Worm (Caenorhabditis elegans) whole organism, young adult: ENCODE results near the gene hpo-7.

ENCODE experiments used
- F10E7.11 ChIP-seq: sonication (generic microtip); optimal IDR thresholded peaks from 2 replicates; lab custom pipeline; 2017; ENCODE audit warnings: mild to moderate bottlenecking, missing genetic modification characterization, moderate library complexity, missing compliant biosample characterization
- cebp-2 ChIP-seq: fragments of 200-800 bp; sonication (Bioruptor generic); IDR thresholded peaks from 2 replicates; pipeline ENCODE4 v1.3.6; 2022; ENCODE audit warnings: missing genetic modification characterization, missing compliant biosample characterization
- ceh-91 ChIP-seq: fragments of 200-800 bp; sonication (Bioruptor generic); IDR thresholded peaks from 2 replicates; pipeline ENCODE4 v1.3.6; 2022; ENCODE audit warnings: missing genetic modification reagents, missing genetic modification characterization, missing compliant biosample characterization
- die-1 ChIP-seq: sonication (generic microtip); optimal IDR thresholded peaks from 2 replicates; lab custom pipeline; 2016; ENCODE audit warnings: missing genotype, mild to moderate bottlenecking, missing genetic modification characterization, missing compliant biosample characterization
- dox-1 ChIP-seq: fragments of 200-800 bp; sonication (Bioruptor generic); IDR thresholded peaks from 2 replicates; pipeline ENCODE4 v1.3.6; 2022; ENCODE audit warnings: missing genetic modification reagents, missing genetic modification characterization, missing compliant biosample characterization
- efl-1 ChIP-seq: fragments of 150-350 bp; optimal IDR thresholded peaks from 2 replicates; lab custom pipeline; 2014; ENCODE audit warnings: missing biosample characterization, missing genetic modification reagents, missing genetic modification characterization
- let-607 ChIP-seq, 2 experiments: fragments of 200-800 bp in 1 of 2; sonication (Bioruptor generic) in 1 of 2; sonication (generic microtip) in 1 of 2; optimal IDR thresholded peaks; 2 replicates each; lab custom pipeline; 2016 to 2018; ENCODE audit warnings: mild to moderate bottlenecking in 2 of 2, missing compliant biosample characterization in 2 of 2, missing genetic modification characterization in 2 of 2, moderate library complexity in 2 of 2, missing genotype in 1 of 2
- lin-35 ChIP-seq, 3 experiments: fragments of 150-350 bp in 2 of 3; sonication (generic microtip) in 1 of 3; optimal IDR thresholded peaks; 2 replicates each; lab custom pipeline; 2014 to 2018; ENCODE audit warnings: missing biosample characterization in 3 of 3, missing genetic modification characterization in 3 of 3, missing genetic modification reagents in 3 of 3
- lir-1 ChIP-seq: fragments of 200-800 bp; sonication (Bioruptor generic); conservative IDR thresholded peaks from 2 replicates; pipeline ENCODE4 v1.3.6; 2022; ENCODE audit warnings: missing genetic modification reagents, missing genetic modification characterization, missing compliant biosample characterization
- madf-3 ChIP-seq: fragments of 200-800 bp; sonication (Bioruptor generic); IDR thresholded peaks from 2 replicates; pipeline ENCODE4 v1.3.6; 2022; ENCODE audit warnings: missing genetic modification reagents, missing genetic modification characterization, missing compliant biosample characterization
- snpc-4 ChIP-seq, 5 experiments: fragments of 150-350 bp in 1 of 5; sonication (generic microtip) in 4 of 5; optimal IDR thresholded peaks; 2 replicates each; lab custom pipeline; 2014 to 2018; ENCODE audit warnings: missing genetic modification characterization in 5 of 5, missing biosample characterization in 3 of 5, antibody characterized with exemption in 2 of 5, mild to moderate bottlenecking in 2 of 5, missing compliant biosample characterization in 2 of 5, missing genotype in 2 of 5, moderate library complexity in 2 of 5, missing genetic modification reagents in 1 of 5
- unc-130 ChIP-seq: sonication (generic microtip); optimal IDR thresholded peaks from 2 replicates; lab custom pipeline; 2016; ENCODE audit warnings: missing genetic modification reagents, missing genetic modification characterization, missing compliant biosample characterization
- zfh-2 ChIP-seq: fragments of 200-800 bp; sonication (Bioruptor generic); conservative IDR thresholded peaks from 2 replicates; pipeline ENCODE4 v1.3.6; 2022; ENCODE audit warnings: missing genetic modification reagents, missing genetic modification characterization, missing compliant biosample characterization
- ztf-6 ChIP-seq: fragments of 200-800 bp; sonication (Bioruptor generic); IDR thresholded peaks from 2 replicates; pipeline ENCODE4 v1.3.6; 2022; ENCODE audit warnings: missing genetic modification reagents, missing genetic modification characterization, missing compliant biosample characterization

- TF ChIP-seq ztf-6 (GFP tag; lab: Robert Waterston, UW) = no peak
- no peak for TF ChIP-seq madf-3 (GFP tag; lab: Robert Waterston, UW)
- no peak for TF ChIP-seq lin-35 (GFP tag; optimal IDR thresholded peaks at IDR 0.05; lab: Kevin White, UChicago)
- no peak for TF ChIP-seq ceh-91 (GFP tag; lab: Robert Waterston, UW)
- no peak for TF ChIP-seq snpc-4 (GFP tag; optimal IDR thresholded peaks at IDR 0.05; lab: Kevin White, UChicago)
- no peak for TF ChIP-seq snpc-4 (tag; optimal IDR thresholded peaks at IDR 0.05; lab: Kevin White, UChicago)
- TF ChIP-seq let-607 (tag; optimal IDR thresholded peaks at IDR 0.05; lab: Kevin White, UChicago) = no peak
- TF ChIP-seq efl-1 (GFP tag; lab: Kevin White, UChicago) = no peak
- TF ChIP-seq unc-130 (GFP tag; lab: Kevin White, UChicago) = no peak
- TF ChIP-seq F10E7.11 = no peak
- TF ChIP-seq lir-1 = no peak
- no peak for TF ChIP-seq dox-1 (GFP tag; lab: Robert Waterston, UW)
- no peak for TF ChIP-seq zfh-2 (GFP tag; lab: Robert Waterston, UW)
- TF ChIP-seq cebp-2 = no peak
- TF ChIP-seq die-1 (tag; lab: Kevin White, UChicago) = no peak
Observed at ce11 chrII:2083726-2084179, 51.8 kb downstream of the hpo-7 start, which contains the start of the genes T16A1.5 and fbxc-49.
